Worm (Caenorhabditis elegans): Measurements from ENCODE around the gene str-14.

The str-14 gene

DNA sequence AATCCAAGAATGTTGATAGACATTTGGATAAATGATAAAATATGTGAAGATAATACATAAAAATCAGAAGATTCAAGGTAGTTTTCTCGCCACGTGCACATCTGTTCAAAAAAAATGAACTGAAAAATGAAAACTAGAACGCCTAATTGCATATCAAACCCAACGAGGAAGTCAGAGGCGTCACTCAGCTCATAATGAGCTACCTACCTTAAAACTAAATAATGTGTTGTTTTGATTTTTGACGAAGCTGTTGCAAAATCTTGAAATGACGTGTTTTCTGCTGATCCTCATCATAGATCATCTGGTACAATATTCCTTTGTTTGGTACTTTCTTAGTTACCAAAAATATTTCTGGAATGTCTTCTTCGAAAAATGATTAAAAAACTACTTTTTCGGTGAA lies 16.0 kb upstream of the str-14 start, which contains the start of gene srh-138:
TSS of gene srh-138 (minus strand) at position 101 of the 400 bp plus-strand sequence.
- TF ChIP-seq sdz-38 (tag; optimal IDR thresholded peaks at IDR 0.05), result no peak
- no peak for TF ChIP-seq ZK185.1 (tag; optimal IDR thresholded peaks at IDR 0.05; ENCODE audit: poor library complexity, severe bottlenecking)
- TF ChIP-seq lsy-27 (tag; optimal IDR thresholded peaks at IDR 0.05; ENCODE audit: borderline replicate concordance, insufficient read depth), result no peak
- TF ChIP-seq nfya-2 (GFP tag; IDR thresholded peaks at IDR 0.05), result no peak
- TF ChIP-seq F39B2.1 (GFP tag; IDR thresholded peaks at IDR 0.05), result no peak
- TF ChIP-seq aptf-2 (GFP tag; conservative IDR thresholded peaks at IDR 0.05), result no peak
- no peak for TF ChIP-seq unc-62 (GFP tag; optimal IDR thresholded peaks at IDR 0.05)

DNA sequence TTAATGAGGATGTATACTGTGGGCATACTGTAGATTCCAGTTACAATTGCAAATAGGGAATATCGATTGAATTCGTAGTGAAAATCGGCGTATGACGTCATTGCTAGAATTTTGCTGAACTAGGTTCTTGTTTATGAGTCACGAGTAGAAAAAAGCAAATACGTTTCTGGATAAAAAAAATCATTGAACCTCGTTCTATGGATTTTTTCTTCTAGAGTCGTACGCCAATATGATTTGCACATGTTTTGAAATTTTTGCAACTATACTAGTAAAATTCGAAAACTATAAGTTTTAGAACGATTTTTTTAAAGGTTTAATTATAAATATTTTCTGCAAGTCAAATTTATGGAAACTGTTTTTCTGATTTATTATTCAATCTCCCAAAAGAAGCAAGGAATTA lies 12.9 kb upstream of the str-14 start, which contains the start of gene sru-44:
TSS of gene sru-44 (minus strand) at position 101 of the 400 bp plus-strand sequence.
- TF ChIP-seq nhr-80 (tag; optimal IDR thresholded peaks at IDR 0.05), result no peak
- no peak for TF ChIP-seq B0261.1 (tag; optimal IDR thresholded peaks at IDR 0.05)
- no peak for TF ChIP-seq rcor-1 (GFP tag; IDR thresholded peaks at IDR 0.05)
- no peak for TF ChIP-seq F37B4.10 (GFP tag; IDR thresholded peaks at IDR 0.05)
- TF ChIP-seq F39B2.1 (GFP tag; IDR thresholded peaks at IDR 0.05), result no peak
- no peak for TF ChIP-seq aptf-2 (GFP tag; conservative IDR thresholded peaks at IDR 0.05)
- TF ChIP-seq mcd-1 (GFP tag; IDR thresholded peaks at IDR 0.05), result no peak
- no peak for TF ChIP-seq F22D6.2 (tag; optimal IDR thresholded peaks at IDR 0.05)
- no peak for TF ChIP-seq aptf-3 (GFP tag; IDR thresholded peaks at IDR 0.05)

DNA sequence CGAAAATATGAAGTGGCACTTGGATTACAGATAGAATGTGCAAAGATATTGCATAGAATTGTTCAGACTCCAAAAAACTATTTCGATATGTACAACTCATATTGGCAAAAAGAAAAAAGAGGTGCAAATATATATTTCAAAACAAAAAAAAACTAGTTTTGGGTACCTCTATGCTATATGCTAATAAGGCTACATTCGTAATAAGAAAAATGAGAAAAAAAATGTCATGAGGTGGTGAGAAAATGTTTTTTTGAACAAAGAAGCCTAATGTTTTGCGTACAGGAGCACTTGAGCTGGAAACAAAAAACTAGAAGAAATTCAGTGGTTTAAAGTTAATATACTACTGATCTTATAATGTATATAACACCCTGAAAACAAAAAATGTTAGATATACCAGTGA lies 5.9 kb upstream of the str-14 start, which contains the start of gene srh-142:
TSS of gene srh-142 (minus strand) at position 101 of the 400 bp plus-strand sequence.
- TF ChIP-seq nfyb-1 (GFP tag; IDR thresholded peaks at IDR 0.05) (no peak), lsl-1 (GFP tag; optimal IDR thresholded peaks at IDR 0.05) (no peak), nhr-27 (tag; optimal IDR thresholded peaks at IDR 0.05) (no peak), attf-3 (GFP tag; conservative IDR thresholded peaks at IDR 0.05) (no peak), sptf-2 (GFP tag; optimal IDR thresholded peaks at IDR 0.05) (no peak), B0336.3 (GFP tag; IDR thresholded peaks at IDR 0.05) (no peak), mes-4 (tag; optimal IDR thresholded peaks at IDR 0.05) (no peak), B0261.1 (tag; optimal IDR thresholded peaks at IDR 0.05) (no peak), nhr-90 (tag; optimal IDR thresholded peaks at IDR 0.05) (no peak), lin-40 (tag; optimal IDR thresholded peaks at IDR 0.05) (no peak), ceh-79 (tag; optimal IDR thresholded peaks at IDR 0.05) (no peak), lag-1 (GFP tag; IDR thresholded peaks at IDR 0.05) (no peak), nfya-2 (GFP tag; IDR thresholded peaks at IDR 0.05) (no peak), snpc-1.3 (tag; optimal IDR thresholded peaks at IDR 0.05; ENCODE audit: insufficient read depth) (no peak), ccch-3 (GFP tag; optimal IDR thresholded peaks at IDR 0.05) (no peak), mcd-1 (GFP tag; IDR thresholded peaks at IDR 0.05) (no peak)

- no peak for TF ChIP-seq efl-1 (GFP tag; optimal IDR thresholded peaks at IDR 0.05)
- TF ChIP-seq nfyb-1 (GFP tag; IDR thresholded peaks at IDR 0.05), result no peak
- no peak for TF ChIP-seq F52B5.7 (tag; optimal IDR thresholded peaks at IDR 0.05)
- no peak for TF ChIP-seq madf-8 (GFP tag; conservative IDR thresholded peaks at IDR 0.05)
- TF ChIP-seq dpff-1 (tag; optimal IDR thresholded peaks at IDR 0.05), result no peak
- TF ChIP-seq ceh-100 (GFP tag; IDR thresholded peaks at IDR 0.05), result no peak
- no peak for TF ChIP-seq nhr-120 (GFP tag; IDR thresholded peaks at IDR 0.05)
- TF ChIP-seq ceh-91 (GFP tag; IDR thresholded peaks at IDR 0.05), result no peak
- no peak for TF ChIP-seq zim-3 (tag; optimal IDR thresholded peaks at IDR 0.05)
- TF ChIP-seq lsl-1 (GFP tag; optimal IDR thresholded peaks at IDR 0.05), result no peak
- TF ChIP-seq ccch-3 (GFP tag; optimal IDR thresholded peaks at IDR 0.05), result no peak
These were observed 4.4 kb upstream of the str-14 start for ce11 chrV:16459377-16459776.
